Fruit fly (Drosophila melanogaster) whole organism, embryonic: ENCODE results near the gene CG34327.

ENCODE experiments used
- CG6654 ChIP-seq: fragments of 200-800 bp; sonication (Bioruptor generic); optimal IDR thresholded peaks from 2 replicates; lab custom pipeline; 2017; ENCODE audit warnings: missing biosample characterization, mild to moderate bottlenecking, missing genetic modification characterization
- bbx ChIP-seq: fragments of 200-800 bp; sonication (Bioruptor generic); IDR thresholded peaks from 2 replicates; pipeline ENCODE4 v1.3.6; 2022; ENCODE audit warnings: missing biosample characterization, missing genetic modification characterization; ENCODE audit not compliant: partially characterized antibody

DNA sequence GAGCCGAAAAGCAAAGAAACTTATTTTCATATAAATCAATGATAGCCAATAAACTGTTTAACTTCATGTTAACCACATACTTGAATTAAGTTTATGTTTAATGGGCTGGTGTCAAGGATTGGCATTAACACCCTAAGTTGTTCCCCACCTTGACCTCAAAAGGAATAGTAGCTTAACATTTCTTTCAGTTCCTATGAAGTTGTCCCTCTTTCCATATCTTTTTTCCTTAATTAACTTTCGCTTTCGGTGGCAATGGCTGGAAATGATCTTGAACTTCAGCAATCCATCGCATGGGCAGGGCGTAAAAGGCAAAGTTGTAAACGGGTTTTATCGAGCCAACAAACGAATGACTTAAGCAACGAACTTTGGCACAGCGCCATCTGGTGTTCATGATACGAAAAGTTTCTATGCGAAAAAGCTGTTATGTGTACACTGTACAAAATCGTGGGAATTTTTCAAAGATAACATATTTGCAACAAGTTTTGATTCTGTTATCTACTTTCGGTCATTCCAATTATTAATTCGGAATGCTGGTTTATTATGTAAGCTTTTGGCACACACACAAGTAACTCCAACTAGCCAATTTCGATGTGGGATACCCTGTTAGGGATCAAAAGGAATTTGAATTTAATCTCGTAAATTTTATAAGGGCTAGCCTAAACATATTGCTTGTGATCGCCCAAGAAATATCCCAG lies 6.0 kb upstream of the CG34327 start:
- no peak for TF ChIP-seq CG6654 (GFP tag; lab: Kevin White, UChicago)
- TF ChIP-seq bbx (GFP tag; lab: Robert Waterston, UW) = no peak
